Fruit fly (Drosophila melanogaster) whole organism, embryonic: ENCODE measurements around the gene CG12096.

ENCODE experiments used
- Abd-B ChIP-seq: fragments of 200-800 bp; sonication (Bioruptor generic); optimal IDR thresholded peaks from 2 replicates; lab custom pipeline; 2018; ENCODE audit warnings: missing biosample characterization, mild to moderate bottlenecking, missing genetic modification characterization, moderate library complexity
- Ada2b ChIP-seq: fragments of 200-800 bp; sonication (Bioruptor generic); IDR thresholded peaks from 2 replicates; pipeline ENCODE4 v1.3.6; 2022; ENCODE audit warnings: missing biosample characterization, missing genetic modification characterization
- Awh ChIP-seq: fragments of 200-800 bp; sonication (Bioruptor generic); IDR thresholded peaks from 2 replicates; pipeline ENCODE4, ENCODE4 v1.3.6; 2022; ENCODE audit warnings: missing biosample characterization, missing genetic modification characterization
- Blimp-1 ChIP-seq: fragments of 200-800 bp; sonication (Bioruptor generic); optimal IDR thresholded peaks from 3 replicates; lab custom pipeline; 2018; ENCODE audit warnings: missing biosample characterization, missing genetic modification characterization, mild to moderate bottlenecking, moderate library complexity, missing genetic modification reagents
- CG10321 ChIP-seq: fragments of 200-800 bp; sonication (Bioruptor generic); IDR thresholded peaks from 2 replicates; pipeline ENCODE4 v1.3.6; 2022; ENCODE audit warnings: missing biosample characterization, missing genetic modification characterization
- CG10462 ChIP-seq: fragments of 200-800 bp; sonication (Bioruptor generic); optimal IDR thresholded peaks from 2 replicates; lab custom pipeline; 2016; ENCODE audit warnings: missing biosample characterization, missing genetic modification characterization
- CG10543 ChIP-seq: fragments of 200-800 bp; sonication (Bioruptor generic); optimal IDR thresholded peaks from 3 replicates; lab custom pipeline; 2017; ENCODE audit warnings: missing biosample characterization, mild to moderate bottlenecking, missing genetic modification characterization, moderate library complexity
- CG11504 ChIP-seq: fragments of 200-800 bp; sonication (Bioruptor generic); optimal IDR thresholded peaks from 3 replicates; lab custom pipeline; 2019; ENCODE audit warnings: missing biosample characterization, mild to moderate bottlenecking, missing genetic modification characterization, moderate library complexity
- CG13424 ChIP-seq: fragments of 200-800 bp; sonication (Bioruptor generic); optimal IDR thresholded peaks from 2 replicates; lab custom pipeline; 2019; ENCODE audit warnings: missing biosample characterization, mild to moderate bottlenecking, missing genetic modification characterization, moderate library complexity
- CG13775 ChIP-seq: fragments of 200-800 bp; sonication (Bioruptor generic); optimal IDR thresholded peaks from 3 replicates; lab custom pipeline; 2017; ENCODE audit warnings: missing biosample characterization, mild to moderate bottlenecking, missing genetic modification characterization
- CG14441 ChIP-seq: fragments of 200-800 bp; sonication (Bioruptor generic); IDR thresholded peaks from 2 replicates; pipeline ENCODE4 v1.3.6; 2022; ENCODE audit warnings: missing biosample characterization, missing genetic modification characterization
- CG15696 ChIP-seq: fragments of 200-800 bp; sonication (Bioruptor generic); optimal IDR thresholded peaks from 2 replicates; lab custom pipeline; 2019; ENCODE audit warnings: missing biosample characterization, mild to moderate bottlenecking, missing genetic modification characterization, moderate library complexity
- CG1603 ChIP-seq: fragments of 200-800 bp; sonication (Bioruptor generic); optimal IDR thresholded peaks from 2 replicates; lab custom pipeline; 2019; ENCODE audit warnings: missing biosample characterization, mild to moderate bottlenecking, missing genetic modification characterization, moderate library complexity
- CG17328 ChIP-seq: fragments of 200-800 bp; sonication (Bioruptor generic); IDR thresholded peaks from 2 replicates; pipeline ENCODE4 v1.3.6; 2022; ENCODE audit warnings: missing biosample characterization, missing genetic modification characterization
- CG18599 ChIP-seq: fragments of 200-800 bp; sonication (Bioruptor generic); optimal IDR thresholded peaks from 3 replicates; lab custom pipeline; 2017; ENCODE audit warnings: missing biosample characterization, missing genetic modification characterization, mild to moderate bottlenecking, moderate library complexity, missing genetic modification reagents
- CG4730 ChIP-seq: fragments of 200-800 bp; sonication (Bioruptor generic); IDR thresholded peaks from 2 replicates; pipeline ENCODE4 v1.3.6; 2022; ENCODE audit warnings: missing biosample characterization, missing genetic modification characterization
- CG5953 ChIP-seq: fragments of 200-800 bp; sonication (Bioruptor generic); IDR thresholded peaks from 2 replicates; pipeline ENCODE4 v1.3.6; 2022; ENCODE audit warnings: missing biosample characterization, missing genetic modification characterization
- CG9437 ChIP-seq: fragments of 200-800 bp; sonication (Bioruptor generic); optimal IDR thresholded peaks from 2 replicates; lab custom pipeline; 2018; ENCODE audit warnings: missing biosample characterization, mild to moderate bottlenecking, missing genetic modification characterization
- CG9727 ChIP-seq: fragments of 200-800 bp; sonication (Bioruptor generic); optimal IDR thresholded peaks from 3 replicates; lab custom pipeline; 2017; ENCODE audit warnings: missing biosample characterization, mild to moderate bottlenecking, missing genetic modification characterization
- CTCF ChIP-seq: fragments of 200-800 bp; sonication (Bioruptor generic); optimal IDR thresholded peaks from 2 replicates; lab custom pipeline; 2017; ENCODE audit warnings: missing biosample characterization, mild to moderate bottlenecking, missing genetic modification characterization, moderate library complexity
- D ChIP-seq, 2 experiments: fragments of 200-800 bp in 1 of 2; fragments of >200 bp in 1 of 2; sonication (Bioruptor generic) in 1 of 2; optimal IDR thresholded peaks; 2 replicates in 1 of 2; 3 replicates in 1 of 2; lab custom pipeline; 2017; ENCODE audit warnings: mild to moderate bottlenecking in 1 of 2, missing biosample characterization in 1 of 2, missing genetic modification characterization in 1 of 2, missing genetic modification reagents in 1 of 2
- Gsc ChIP-seq: fragments of 200-800 bp; sonication (Bioruptor generic); IDR thresholded peaks from 2 replicates; pipeline ENCODE4 v1.3.6; 2022; ENCODE audit warnings: missing biosample characterization, missing genetic modification characterization
- Gug ChIP-seq: fragments of 200-800 bp; sonication (Bioruptor generic); IDR thresholded peaks from 4 replicates; pipeline ENCODE4 v1.3.6; 2022; ENCODE audit warnings: missing biosample characterization, missing genetic modification characterization
- Hr51 ChIP-seq, 2 experiments: fragments of 200-800 bp; sonication (Bioruptor generic); optimal IDR thresholded peaks; 2 replicates in 1 of 2; 3 replicates in 1 of 2; lab custom pipeline; 2016 to 2018; ENCODE audit warnings: missing biosample characterization in 2 of 2, missing genetic modification characterization in 2 of 2, mild to moderate bottlenecking in 1 of 2, moderate library complexity in 1 of 2
- Hsf ChIP-seq: fragments of 200-800 bp; sonication (Bioruptor generic); optimal IDR thresholded peaks from 3 replicates; lab custom pipeline; 2016; ENCODE audit warnings: missing biosample characterization, missing genetic modification characterization
- Mrtf ChIP-seq: fragments of 200-800 bp; sonication (Bioruptor generic); IDR thresholded peaks from 3 replicates; pipeline ENCODE4 v1.3.6; 2022; ENCODE audit warnings: missing biosample characterization, missing genetic modification characterization
- NFAT ChIP-seq: fragments of 200-800 bp; sonication (Bioruptor generic); IDR thresholded peaks from 2 replicates; pipeline ENCODE4 v1.3.6; 2022; ENCODE audit warnings: missing biosample characterization, missing genetic modification characterization
- NfI ChIP-seq: fragments of 200-800 bp; sonication (Bioruptor generic); optimal IDR thresholded peaks from 3 replicates; lab custom pipeline; 2018; ENCODE audit warnings: missing biosample characterization, mild to moderate bottlenecking, missing genetic modification characterization, moderate library complexity
- Oaz ChIP-seq: fragments of 200-800 bp; sonication (Bioruptor generic); IDR thresholded peaks from 2 replicates; pipeline ENCODE4 v1.3.6; 2022; ENCODE audit warnings: missing biosample characterization, missing genetic modification characterization
- Scr ChIP-seq: fragments of 200-800 bp; sonication (Bioruptor generic); IDR thresholded peaks from 2 replicates; pipeline ENCODE4 v1.3.6; 2022; ENCODE audit warnings: missing biosample characterization, missing genetic modification characterization; ENCODE audit not compliant: partially characterized antibody
- chif ChIP-seq, 2 experiments: fragments of 200-800 bp; sonication (Bioruptor generic); optimal IDR thresholded peaks; 3 replicates each; lab custom pipeline; 2016; ENCODE audit warnings: missing biosample characterization in 2 of 2, missing genetic modification characterization in 2 of 2
- chn ChIP-seq: fragments of 200-800 bp; sonication (Bioruptor generic); optimal IDR thresholded peaks from 2 replicates; lab custom pipeline; 2016; ENCODE audit warnings: missing biosample characterization, missing genetic modification characterization
- crol ChIP-seq: fragments of 200-800 bp; sonication (Bioruptor generic); IDR thresholded peaks from 2 replicates; pipeline ENCODE4 v1.3.6; 2022; ENCODE audit warnings: missing biosample characterization, missing genetic modification characterization
- cwo ChIP-seq: fragments of 200-800 bp; sonication (Bioruptor generic); optimal IDR thresholded peaks from 3 replicates; lab custom pipeline; 2017; ENCODE audit warnings: missing biosample characterization, missing genetic modification characterization, mild to moderate bottlenecking, moderate library complexity, missing genetic modification reagents
- dati ChIP-seq: fragments of 200-800 bp; sonication (Bioruptor generic); IDR thresholded peaks from 2 replicates; pipeline ENCODE4 v1.3.6; 2022; ENCODE audit warnings: missing biosample characterization, missing genetic modification characterization
- hkb ChIP-seq, 2 experiments: fragments of 200-800 bp in 1 of 2; fragments of >200 bp in 1 of 2; sonication (Bioruptor generic) in 1 of 2; IDR thresholded peaks in 1 of 2; optimal IDR thresholded peaks in 1 of 2; 2 replicates each; pipeline versions ENCODE4 v1.3.6 to Lab custom; 2017 to 2022; ENCODE audit warnings: missing biosample characterization in 1 of 2, missing genetic modification characterization in 1 of 2
- lmd ChIP-seq: fragments of 200-800 bp; sonication (Bioruptor generic); IDR thresholded peaks from 2 replicates; pipeline ENCODE4 v1.3.6; 2022; ENCODE audit warnings: missing biosample characterization, missing genetic modification characterization
- lola ChIP-seq, 3 experiments: fragments of >200 bp in 2 of 3; fragments of 200-800 bp in 1 of 3; sonication (Bioruptor generic) in 1 of 3; optimal IDR thresholded peaks; 2 replicates each; lab custom pipeline; 2017 to 2019; ENCODE audit warnings: missing biosample characterization in 3 of 3, missing genetic modification characterization in 3 of 3, mild to moderate bottlenecking in 1 of 3, moderate library complexity in 1 of 3
- nerfin-1 ChIP-seq: fragments of 200-800 bp; sonication (Bioruptor generic); optimal IDR thresholded peaks from 3 replicates; lab custom pipeline; 2019; ENCODE audit warnings: missing biosample characterization, mild to moderate bottlenecking, missing genetic modification characterization, moderate library complexity
- pfk ChIP-seq: fragments of 200-800 bp; sonication (Bioruptor generic); optimal IDR thresholded peaks from 2 replicates; lab custom pipeline; 2018; ENCODE audit warnings: missing biosample characterization, mild to moderate bottlenecking, missing genetic modification characterization, moderate library complexity
- phol ChIP-seq: fragments of 200-800 bp; sonication (Bioruptor generic); optimal IDR thresholded peaks from 3 replicates; lab custom pipeline; 2018; ENCODE audit warnings: missing biosample characterization, mild to moderate bottlenecking, missing genetic modification characterization, moderate library complexity
- repo ChIP-seq: fragments of 200-800 bp; sonication (Bioruptor generic); optimal IDR thresholded peaks from 2 replicates; lab custom pipeline; 2016; ENCODE audit warnings: missing biosample characterization, missing genetic modification characterization
- shn ChIP-seq: fragments of 200-800 bp; sonication (Bioruptor generic); optimal IDR thresholded peaks from 3 replicates; lab custom pipeline; 2016; ENCODE audit warnings: missing biosample characterization, missing genetic modification characterization
- unpg ChIP-seq: fragments of 200-800 bp; sonication (Bioruptor generic); optimal IDR thresholded peaks from 3 replicates; lab custom pipeline; 2018; ENCODE audit warnings: missing biosample characterization, mild to moderate bottlenecking, missing genetic modification characterization, moderate library complexity
- vvl ChIP-seq: fragments of 200-800 bp; sonication (Bioruptor generic); IDR thresholded peaks from 2 replicates; pipeline ENCODE4 v1.3.6; 2022; ENCODE audit warnings: missing biosample characterization, missing genetic modification characterization
- wdn ChIP-seq: fragments of 200-800 bp; sonication (Bioruptor generic); IDR thresholded peaks from 2 replicates; pipeline ENCODE4 v1.3.6; 2022; ENCODE audit warnings: missing biosample characterization, missing genetic modification characterization
- wek ChIP-seq: fragments of 200-800 bp; sonication (Bioruptor generic); optimal IDR thresholded peaks from 3 replicates; lab custom pipeline; 2018; ENCODE audit warnings: missing biosample characterization, mild to moderate bottlenecking, missing genetic modification characterization, moderate library complexity
- zen ChIP-seq: fragments of 200-800 bp; sonication (Bioruptor generic); optimal IDR thresholded peaks from 3 replicates; lab custom pipeline; 2018; ENCODE audit warnings: missing biosample characterization, mild to moderate bottlenecking, missing genetic modification characterization, moderate library complexity
- zf30C ChIP-seq: fragments of 200-800 bp; sonication (Bioruptor generic); optimal IDR thresholded peaks from 3 replicates; lab custom pipeline; 2018; ENCODE audit warnings: missing biosample characterization, mild to moderate bottlenecking, missing genetic modification characterization

Gene CG12096

DNA sequence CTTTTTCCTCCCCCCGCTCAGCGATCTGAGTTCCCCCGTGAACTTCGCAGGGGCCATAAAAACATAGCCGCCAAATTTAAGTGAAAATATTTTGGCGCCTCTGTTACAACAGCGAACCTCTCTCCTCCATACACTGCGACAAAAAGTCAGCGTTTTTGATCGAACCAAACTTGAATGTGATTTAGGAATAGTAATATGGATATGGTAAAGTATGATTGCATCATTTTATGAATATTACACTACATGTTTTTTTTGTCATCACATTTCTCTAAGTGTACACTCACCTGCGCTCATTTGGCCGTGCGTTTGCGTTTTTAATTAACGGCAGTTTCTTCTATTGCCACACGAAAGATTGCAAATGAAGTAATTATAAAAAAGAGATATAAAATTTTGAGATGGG lies 23.7 kb upstream of the CG12096 start (continued):
- TF ChIP-seq zen (tag; lab: Kevin White, UChicago) (peak; percentile 20), wek (peak; percentile 14), Ada2b (GFP tag; lab: Robert Waterston, UW) (peak; percentile 65), dati (peak; percentile 48; the same call in 1 of the 2 replicates), CG11504 (tag; lab: Kevin White, UChicago) (peak; percentile 79), lmd (GFP tag; lab: Robert Waterston, UW) (peak; percentile 53), nerfin-1 (peak; percentile 53), chif (GFP tag; optimal IDR thresholded peaks at IDR 0.05; lab: Kevin White, UChicago) (peak; percentile 42 to 56), CG13424 (peak; percentile 64), CG4730 (GFP tag; lab: Robert Waterston, UW) (peak; percentile 34; the same call in 1 of the 2 replicates), repo (GFP tag; lab: Kevin White, UChicago) (no peak), Hr51 (GFP tag; optimal IDR thresholded peaks at IDR 0.05; lab: Kevin White, UChicago) (peak; percentile 41 to 81), CG9727 (peak; percentile 38), CG15696 (no peak), CG9437 (peak; percentile 47), wdn (GFP tag; lab: Robert Waterston, UW) (0 out of 2 replicates have a peak, but pooled peaks have one; percentile 8), CG18599 (GFP tag; lab: Kevin White, UChicago) (peak; percentile 31), phol (peak; percentile 71), CG10543 (no peak), CG17328 (peak; percentile 64), CG5953 (peak; percentile 39; the same call in 1 of the 2 replicates), Mrtf (GFP tag; lab: Robert Waterston, UW) (peak; percentile 44; the same call in 1 of the 3 replicates), Abd-B (peak; percentile 23), Awh (peak; percentile 75), Gsc (GFP tag; lab: Robert Waterston, UW) (0 out of 2 replicates have a peak, but pooled peaks have one; percentile 31), D (optimal IDR thresholded peaks at IDR 0.05; lab: Kevin White, UChicago) (no peak), D (GFP tag; optimal IDR thresholded peaks at IDR 0.05; lab: Kevin White, UChicago) (peak; percentile 15), CG14441 (peak; percentile 53), Blimp-1 (GFP tag; lab: Kevin White, UChicago) (peak; percentile 57), lola (GFP tag; optimal IDR thresholded peaks at IDR 0.05; lab: Kevin White, UChicago) (no peak), vvl (GFP tag; lab: Robert Waterston, UW) (peak; percentile 85), cwo (GFP tag; lab: Kevin White, UChicago) (peak; percentile 39), Hsf (GFP tag; lab: Kevin White, UChicago) (peak; percentile 39), CG13775 (GFP tag; lab: Kevin White, UChicago) (peak; percentile 17), hkb (optimal IDR thresholded peaks at IDR 0.05; lab: Kevin White, UChicago) (no peak), hkb (GFP tag; IDR thresholded peaks at IDR 0.05; lab: Robert Waterston, UW) (peak; percentile 68), chn (GFP tag; lab: Kevin White, UChicago) (peak; percentile 25), NFAT (no peak), zf30C (GFP tag; lab: Kevin White, UChicago) (no peak), CG10321 (GFP tag; lab: Robert Waterston, UW) (no peak), Gug (GFP tag; lab: Robert Waterston, UW) (0 out of 4 replicates have a peak, but pooled peaks have one; percentile 31), pfk (GFP tag; lab: Kevin White, UChicago) (no peak), shn (GFP tag; lab: Kevin White, UChicago) (peak; percentile 4), unpg (GFP tag; lab: Kevin White, UChicago) (peak; percentile 74), CG10462 (GFP tag; lab: Kevin White, UChicago) (peak; percentile 17), CG1603 (tag; lab: Kevin White, UChicago) (peak; percentile 74), Oaz (GFP tag; lab: Robert Waterston, UW) (peak; percentile 29; the same call in 1 of the 2 replicates), CTCF (GFP tag; lab: Kevin White, UChicago) (no peak), crol (GFP tag; lab: Robert Waterston, UW) (peak; percentile 36; the same call in 1 of the 2 replicates), NfI (GFP tag; lab: Kevin White, UChicago) (peak; percentile 54), Scr (no peak)
